Worm (Caenorhabditis elegans) whole organism, L1 larva: Measurements from ENCODE around the gene F38B7.10.

Experiments
- C16A3.4 ChIP-seq: fragments of 150-350 bp; optimal IDR thresholded peaks from 2 replicates; lab custom pipeline; 2014; ENCODE audit warnings: missing biosample characterization, missing genetic modification characterization
- F16B12.6 ChIP-seq: fragments of 150-350 bp; optimal IDR thresholded peaks from 2 replicates; lab custom pipeline; 2014; ENCODE audit warnings: missing biosample characterization, missing genetic modification characterization
- aly-2 ChIP-seq: fragments of 150-350 bp; optimal IDR thresholded peaks from 2 replicates; lab custom pipeline; 2014; ENCODE audit warnings: missing biosample characterization, missing genetic modification characterization
- ama-1 ChIP-seq: fragments of 150-350 bp; optimal IDR thresholded peaks from 2 replicates; lab custom pipeline; 2014
- ceh-63 ChIP-seq: fragments of 200-800 bp; sonication (Bioruptor generic); optimal IDR thresholded peaks from 2 replicates; lab custom pipeline; 2018; ENCODE audit warnings: mild to moderate bottlenecking, missing genetic modification characterization, missing compliant biosample characterization
- ceh-8 ChIP-seq: fragments of 200-800 bp; sonication (Bioruptor generic); optimal IDR thresholded peaks from 2 replicates; lab custom pipeline; 2018; ENCODE audit warnings: mild to moderate bottlenecking, missing genetic modification characterization, moderate library complexity, missing compliant biosample characterization
- ceh-82 ChIP-seq, 3 experiments: fragments of 150-350 bp in 1 of 3; sonication (generic microtip) in 2 of 3; optimal IDR thresholded peaks; 2 replicates each; lab custom pipeline; 2014 to 2017; ENCODE audit warnings: missing biosample characterization in 3 of 3, missing genetic modification characterization in 3 of 3
- ceh-90 ChIP-seq: sonication (generic microtip); optimal IDR thresholded peaks from 2 replicates; lab custom pipeline; 2016; ENCODE audit warnings: missing genetic modification characterization, missing compliant biosample characterization
- ces-1 ChIP-seq: fragments of 150-350 bp; optimal IDR thresholded peaks from 2 replicates; lab custom pipeline; 2014; ENCODE audit warnings: missing biosample characterization, missing genetic modification reagents, missing genetic modification characterization
- efl-1 ChIP-seq, 4 experiments: fragments of 150-350 bp; optimal IDR thresholded peaks in 3 of 4; peaks in 1 of 4; 1 replicate in 1 of 4; 2 replicates in 3 of 4; lab custom pipeline; 2014; ENCODE audit warnings: missing biosample characterization in 2 of 4, missing genetic modification characterization in 2 of 4, missing genetic modification reagents in 2 of 4
- egl-13 ChIP-seq: sonication (generic microtip); optimal IDR thresholded peaks from 2 replicates; lab custom pipeline; 2016; ENCODE audit warnings: missing genotype, missing genetic modification reagents, missing genetic modification characterization, missing compliant biosample characterization
- elt-2 ChIP-seq: sonication (generic microtip); optimal IDR thresholded peaks from 2 replicates; lab custom pipeline; 2016; ENCODE audit warnings: missing genetic modification characterization, mild to moderate bottlenecking, inconsistent platforms, missing compliant biosample characterization, missing genetic modification reagents
- ets-5 ChIP-seq: fragments of 200-800 bp; sonication (Bioruptor generic); IDR thresholded peaks from 2 replicates; pipeline ENCODE4 v1.3.6; 2022; ENCODE audit warnings: missing genetic modification characterization, missing compliant biosample characterization
- fkh-4 ChIP-seq: sonication (generic microtip); optimal IDR thresholded peaks from 2 replicates; lab custom pipeline; 2016; ENCODE audit warnings: missing compliant biosample characterization, missing genetic modification characterization, borderline replicate concordance
- fos-1 ChIP-seq: fragments of 150-350 bp; optimal IDR thresholded peaks from 2 replicates; lab custom pipeline; 2014; ENCODE audit warnings: missing biosample characterization, missing genetic modification characterization
- grh-1 ChIP-seq: fragments of 200-800 bp; sonication (Bioruptor generic); IDR thresholded peaks from 2 replicates; pipeline ENCODE4 v1.3.6; 2022; ENCODE audit warnings: missing genetic modification reagents, missing genetic modification characterization, missing compliant biosample characterization
- hlh-17 ChIP-seq: fragments of 200-800 bp; sonication (Bioruptor generic); optimal IDR thresholded peaks from 2 replicates; lab custom pipeline; 2018; ENCODE audit warnings: missing genetic modification characterization, mild to moderate bottlenecking, missing compliant biosample characterization, moderate library complexity, borderline replicate concordance
- lin-13 ChIP-seq: fragments of 150-350 bp; optimal IDR thresholded peaks from 2 replicates; lab custom pipeline; 2014; ENCODE audit warnings: missing biosample characterization, missing genetic modification reagents, missing genetic modification characterization
- lin-15B ChIP-seq: fragments of 150-350 bp; sonication (generic microtip); optimal IDR thresholded peaks from 3 replicates; lab custom pipeline; 2014; ENCODE audit warnings: missing biosample characterization, missing genetic modification characterization
- lin-35 ChIP-seq, 2 experiments: fragments of 150-350 bp; optimal IDR thresholded peaks; 2 replicates each; lab custom pipeline; 2014; ENCODE audit warnings: missing biosample characterization in 2 of 2, missing genetic modification characterization in 2 of 2, missing genetic modification reagents in 2 of 2
- lir-3 ChIP-seq: sonication (generic microtip); optimal IDR thresholded peaks from 2 replicates; lab custom pipeline; 2016; ENCODE audit warnings: mild to moderate bottlenecking, missing genetic modification characterization, moderate library complexity, missing compliant biosample characterization; ENCODE audit not compliant: poor library complexity
- mab-9 ChIP-seq: fragments of 200-800 bp; sonication (Bioruptor generic); IDR thresholded peaks from 2 replicates; pipeline ENCODE4 v1.3.6; 2022; ENCODE audit warnings: missing genetic modification reagents, missing genetic modification characterization, missing compliant biosample characterization
- mdl-1 ChIP-seq, 2 experiments: fragments of 150-350 bp; optimal IDR thresholded peaks; 2 replicates each; lab custom pipeline; 2014 to 2017; ENCODE audit warnings: missing biosample characterization in 2 of 2, missing genetic modification characterization in 2 of 2, inconsistent platforms in 1 of 2
- mef-2 ChIP-seq: fragments of 150-350 bp; optimal IDR thresholded peaks from 2 replicates; lab custom pipeline; 2014; ENCODE audit warnings: missing biosample characterization, missing genetic modification characterization
- mep-1 ChIP-seq: fragments of 150-350 bp; optimal IDR thresholded peaks from 2 replicates; lab custom pipeline; 2014; ENCODE audit warnings: missing biosample characterization, missing genetic modification characterization
- nhr-19 ChIP-seq: fragments of 200-800 bp; sonication (Bioruptor generic); conservative IDR thresholded peaks from 2 replicates; pipeline ENCODE4 v1.3.6; 2022; ENCODE audit warnings: missing genetic modification characterization, missing compliant biosample characterization
- nhr-20 ChIP-seq: sonication (generic microtip); optimal IDR thresholded peaks from 2 replicates; lab custom pipeline; 2016; ENCODE audit warnings: mild to moderate bottlenecking, missing genetic modification characterization, missing compliant biosample characterization
- nhr-237 ChIP-seq: fragments of 150-350 bp; optimal IDR thresholded peaks from 2 replicates; lab custom pipeline; 2014; ENCODE audit warnings: missing biosample characterization, missing genetic modification characterization
- nhr-28 ChIP-seq: fragments of 150-350 bp; optimal IDR thresholded peaks from 2 replicates; lab custom pipeline; 2014; ENCODE audit warnings: missing biosample characterization, missing genetic modification characterization
- nhr-47 ChIP-seq: sonication (generic microtip); optimal IDR thresholded peaks from 2 replicates; lab custom pipeline; 2016; ENCODE audit warnings: mild to moderate bottlenecking, missing genetic modification characterization, moderate library complexity, missing compliant biosample characterization
- nhr-71 ChIP-seq: sonication (generic microtip); optimal IDR thresholded peaks from 2 replicates; lab custom pipeline; 2016; ENCODE audit warnings: mild to moderate bottlenecking, missing genetic modification characterization, moderate library complexity, missing compliant biosample characterization
- nhr-76 ChIP-seq: sonication (generic microtip); optimal IDR thresholded peaks from 2 replicates; lab custom pipeline; 2017; ENCODE audit warnings: missing biosample characterization, missing genetic modification characterization
- nhr-90 ChIP-seq: sonication (generic microtip); optimal IDR thresholded peaks from 2 replicates; lab custom pipeline; 2016; ENCODE audit warnings: mild to moderate bottlenecking, missing genetic modification characterization, missing compliant biosample characterization; ENCODE audit not compliant: poor library complexity
- pag-3 ChIP-seq: sonication (generic microtip); optimal IDR thresholded peaks from 2 replicates; lab custom pipeline; 2017; ENCODE audit warnings: missing genetic modification characterization, mild to moderate bottlenecking, missing compliant biosample characterization, antibody characterized with exemption, borderline replicate concordance; ENCODE audit not compliant: insufficient read depth
- pax-3 ChIP-seq: fragments of 200-800 bp; sonication (Bioruptor generic); optimal IDR thresholded peaks from 2 replicates; lab custom pipeline; 2018; ENCODE audit warnings: mild to moderate bottlenecking, missing genetic modification characterization, moderate library complexity, missing compliant biosample characterization
- pqm-1 ChIP-seq: sonication (generic microtip); optimal IDR thresholded peaks from 3 replicates; lab custom pipeline; 2017; ENCODE audit warnings: missing biosample characterization, missing genetic modification characterization
- rnt-1 ChIP-seq: sonication (generic microtip); optimal IDR thresholded peaks from 2 replicates; lab custom pipeline; 2016; ENCODE audit warnings: mild to moderate bottlenecking, missing genetic modification characterization, moderate library complexity, missing compliant biosample characterization
- skn-1 ChIP-seq: fragments of 150-350 bp; optimal IDR thresholded peaks from 2 replicates; lab custom pipeline; 2014; ENCODE audit warnings: missing biosample characterization, missing genetic modification characterization
- snpc-4 ChIP-seq: fragments of 150-350 bp; optimal IDR thresholded peaks from 2 replicates; lab custom pipeline; 2014; ENCODE audit warnings: missing biosample characterization, missing genetic modification characterization
- sptf-1 ChIP-seq: fragments of 150-350 bp; optimal IDR thresholded peaks from 2 replicates; lab custom pipeline; 2014; ENCODE audit warnings: missing biosample characterization, missing genetic modification characterization
- tbx-2 ChIP-seq: sonication (generic microtip); optimal IDR thresholded peaks from 2 replicates; lab custom pipeline; 2016; ENCODE audit warnings: missing genetic modification characterization, missing compliant biosample characterization
- unc-30 ChIP-seq: sonication (generic microtip); optimal IDR thresholded peaks from 2 replicates; lab custom pipeline; 2017; ENCODE audit warnings: missing biosample characterization, missing genetic modification characterization
- unc-86 ChIP-seq: sonication (generic microtip); optimal IDR thresholded peaks from 2 replicates; lab custom pipeline; 2016; ENCODE audit warnings: missing genetic modification characterization, missing compliant biosample characterization
- zip-4 ChIP-seq: fragments of 200-800 bp; sonication (Bioruptor generic); optimal IDR thresholded peaks from 2 replicates; lab custom pipeline; 2018; ENCODE audit warnings: mild to moderate bottlenecking, missing genetic modification characterization, moderate library complexity, missing compliant biosample characterization
- ztf-4 ChIP-seq: fragments of 150-350 bp; optimal IDR thresholded peaks from 2 replicates; lab custom pipeline; 2014; ENCODE audit warnings: missing biosample characterization, missing genetic modification characterization

The F38B7.10 gene

ce11 chrV:11572803-11573490 lies 27.6 kb downstream of the F38B7.10 start, which contains the start of the genes H12C20.7 and nhr-68 (continued):
- TF ChIP-seq egl-13 (tag; lab: Kevin White, UChicago) (no peak), ceh-63 (no peak), fkh-4 (tag; lab: Kevin White, UChicago) (no peak), pax-3 (tag; lab: Kevin White, UChicago) (no peak), mdl-1 (tag; optimal IDR thresholded peaks at IDR 0.05; lab: Kevin White, UChicago) (peak in 1 of 2 experiments; percentile 90), mab-9 (GFP tag; lab: Robert Waterston, UW) (peak; percentile 44; the same call in 1 of the 2 replicates), nhr-28 (tag; lab: Kevin White, UChicago) (no peak), pqm-1 (tag; lab: Kevin White, UChicago) (no peak), nhr-47 (tag; lab: Kevin White, UChicago) (peak; percentile 85), lin-35 (GFP tag; optimal IDR thresholded peaks at IDR 0.05; lab: Kevin White, UChicago) (peak in 1 of 2 experiments; percentile 85), mef-2 (tag; lab: Kevin White, UChicago) (no peak), mep-1 (tag; lab: Kevin White, UChicago) (no peak), rnt-1 (tag; lab: Kevin White, UChicago) (no peak), nhr-76 (tag; lab: Kevin White, UChicago) (no peak), snpc-4 (tag; lab: Kevin White, UChicago) (no peak), nhr-90 (tag; lab: Kevin White, UChicago) (peak; percentile 97), F16B12.6 (no peak), nhr-19 (peak; percentile 90), fos-1 (tag; lab: Kevin White, UChicago) (peak; percentile 20), elt-2 (tag; lab: Kevin White, UChicago) (peak; percentile 99), nhr-237 (tag; lab: Kevin White, UChicago) (no peak), efl-1 (optimal IDR thresholded peaks at IDR 0.05; lab: Kevin White, UChicago) (peak; percentile 10 to 38), efl-1 (GFP tag; optimal IDR thresholded peaks at IDR 0.05 in 1 of 2; lab: Kevin White, UChicago) (peak in 1 of 2 experiments; percentile 94), zip-4 (GFP tag; lab: Kevin White, UChicago) (peak; percentile 51), hlh-17 (GFP tag; lab: Kevin White, UChicago) (no peak), ceh-82 (tag; optimal IDR thresholded peaks at IDR 0.05; lab: Kevin White, UChicago) (no peak), aly-2 (tag; lab: Kevin White, UChicago) (no peak), lir-3 (tag; lab: Kevin White, UChicago) (peak; percentile 74), unc-30 (tag; lab: Kevin White, UChicago) (no peak), pag-3 (no peak), skn-1 (tag; lab: Kevin White, UChicago) (peak; percentile 6), ceh-90 (tag; lab: Kevin White, UChicago) (no peak), tbx-2 (peak; percentile 76), ama-1 (lab: Kevin White, UChicago) (peak; percentile 54), unc-86 (no peak), lin-15B (no peak), grh-1 (peak; percentile 82), ceh-8 (GFP tag; lab: Kevin White, UChicago) (no peak), nhr-71 (tag; lab: Kevin White, UChicago) (peak; percentile 100), lin-13 (peak; percentile 48), nhr-20 (peak; percentile 99), ztf-4 (tag; lab: Kevin White, UChicago) (peak; percentile 95), sptf-1 (no peak), C16A3.4 (tag; lab: Kevin White, UChicago) (peak; percentile 92), ces-1 (GFP tag; lab: Kevin White, UChicago) (no peak), ets-5 (GFP tag; lab: Robert Waterston, UW) (no peak)
